Fruit fly (Drosophila melanogaster): Measurements from ENCODE around the gene CG14966.

DNA sequence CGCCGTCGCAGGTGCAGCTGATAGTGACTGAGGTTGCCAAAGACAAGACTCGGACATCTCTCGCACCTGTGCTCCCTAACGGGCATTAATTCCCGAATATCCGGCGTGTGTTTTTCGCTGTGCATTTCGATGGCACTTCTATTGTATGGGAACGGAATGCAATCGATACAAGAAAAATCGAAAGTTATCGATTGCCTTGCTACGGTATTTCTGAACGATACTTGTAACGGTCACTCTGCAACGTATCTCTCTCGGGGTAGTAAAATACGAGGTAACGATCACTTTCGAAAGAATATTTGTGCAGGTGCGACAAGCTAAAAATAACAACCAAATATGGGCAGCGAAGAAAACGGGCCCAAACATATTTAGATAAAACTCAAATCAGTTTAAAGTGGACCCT is 32.5 kb downstream of the CG14966 start, which contains the start of gene CG32280:
- TF ChIP-seq usp (GFP tag; optimal IDR thresholded peaks at IDR 0.05) (no peak), pan (optimal IDR thresholded peaks at IDR 0.05) (no peak), EcR (GFP tag; optimal IDR thresholded peaks at IDR 0.05) (no peak), CG8478 (optimal IDR thresholded peaks at IDR 0.05) (no peak), psq (optimal IDR thresholded peaks at IDR 0.05) (no peak), Dll (optimal IDR thresholded peaks at IDR 0.05) (no peak)
